Fruit fly (Drosophila melanogaster): Measurements from ENCODE around the gene Myb.

Myb gene

dm6 chrX:15886411-15887246 is 29.0 kb upstream of the Myb start (continued):
- TF ChIP-seq CG11695 (GFP tag; IDR thresholded peaks at IDR 0.05), result no peak
- TF ChIP-seq CG11696 (GFP tag; IDR thresholded peaks at IDR 0.05), result no peak
- TF ChIP-seq abd-A (tag; optimal IDR thresholded peaks at IDR 0.05), result no peak
- TF ChIP-seq sima (GFP tag; optimal IDR thresholded peaks at IDR 0.05), result no peak
- TF ChIP-seq HmgD (GFP tag; optimal IDR thresholded peaks at IDR 0.05), result no peak
- no peak for TF ChIP-seq toy (GFP tag; IDR thresholded peaks at IDR 0.05)
- peak; percentile 100 for TF ChIP-seq psq (GFP tag; optimal IDR thresholded peaks at IDR 0.05)
- TF ChIP-seq CG3726 (GFP tag; IDR thresholded peaks at IDR 0.05), result no peak
- TF ChIP-seq pum (GFP tag; optimal IDR thresholded peaks at IDR 0.05), result no peak
- TF ChIP-seq CG8924 (tag; optimal IDR thresholded peaks at IDR 0.05), result peak; percentile 13
- no peak for TF ChIP-seq oc (tag; optimal IDR thresholded peaks at IDR 0.05)
- no peak for TF ChIP-seq lmd (GFP tag; IDR thresholded peaks at IDR 0.05)
- peak; percentile 6 for TF ChIP-seq Ets97D (GFP tag; optimal IDR thresholded peaks at IDR 0.05)
- TF ChIP-seq vfl (GFP tag; optimal IDR thresholded peaks at IDR 0.05), result no peak
- TF ChIP-seq vnd (GFP tag; IDR thresholded peaks at IDR 0.05; ENCODE audit: partially characterized antibody), result no peak
- TF ChIP-seq Nf-YC (tag; optimal IDR thresholded peaks at IDR 0.05), result no peak
- no peak for TF ChIP-seq dimm (GFP tag; IDR thresholded peaks at IDR 0.05)
- no peak for TF ChIP-seq ewg (GFP tag; optimal IDR thresholded peaks at IDR 0.05)
- TF ChIP-seq ssp (GFP tag; IDR thresholded peaks at IDR 0.05), result no peak
- TF ChIP-seq gsb-n (tag; optimal IDR thresholded peaks at IDR 0.05), result no peak
- no peak for TF ChIP-seq Vsx1 (GFP tag; optimal IDR thresholded peaks at IDR 0.05)
- no peak for TF ChIP-seq Dek (tag; optimal IDR thresholded peaks at IDR 0.05)
- TF ChIP-seq cad (GFP tag; optimal IDR thresholded peaks at IDR 0.05), result no peak
- no peak for TF ChIP-seq kni (GFP tag; optimal IDR thresholded peaks at IDR 0.05)
- TF ChIP-seq gcm2 (GFP tag; optimal IDR thresholded peaks at IDR 0.05), result no peak
- TF ChIP-seq bcd (GFP tag; optimal IDR thresholded peaks at IDR 0.05), result no peak
- no peak for TF ChIP-seq Spps (tag; optimal IDR thresholded peaks at IDR 0.05)
- TF ChIP-seq kah (GFP tag; optimal IDR thresholded peaks at IDR 0.05), result no peak
- TF ChIP-seq CG12769 (tag; optimal IDR thresholded peaks at IDR 0.05), result no peak
- no peak for TF ChIP-seq CG7271 (tag; optimal IDR thresholded peaks at IDR 0.05)
- TF ChIP-seq zen2 (GFP tag; IDR thresholded peaks at IDR 0.05; ENCODE audit: partially characterized antibody), result no peak
- TF ChIP-seq unc-4 (GFP tag; IDR thresholded peaks at IDR 0.05; ENCODE audit: partially characterized antibody), result no peak
- TF ChIP-seq Rfx (GFP tag; IDR thresholded peaks at IDR 0.05), result no peak
- TF ChIP-seq CG8944 (GFP tag; optimal IDR thresholded peaks at IDR 0.05), result no peak
- TF ChIP-seq NK7.1 (GFP tag; optimal IDR thresholded peaks at IDR 0.05), result no peak
- TF ChIP-seq zen (tag; optimal IDR thresholded peaks at IDR 0.05), result no peak
- TF ChIP-seq CG13296 (GFP tag; optimal IDR thresholded peaks at IDR 0.05), result no peak
- no peak for TF ChIP-seq CG17912 (GFP tag; optimal IDR thresholded peaks at IDR 0.05)
- TF ChIP-seq D19A (tag; optimal IDR thresholded peaks at IDR 0.05), result no peak
- TF ChIP-seq sens-2 (GFP tag; IDR thresholded peaks at IDR 0.05), result no peak
- no peak for TF ChIP-seq Myb (GFP tag; optimal IDR thresholded peaks at IDR 0.05)
- TF ChIP-seq CG16813 (GFP tag; IDR thresholded peaks at IDR 0.05; ENCODE audit: partially characterized antibody), result no peak
- no peak for TF ChIP-seq bigmax (GFP tag; optimal IDR thresholded peaks at IDR 0.05)
- TF ChIP-seq grau (tag; optimal IDR thresholded peaks at IDR 0.05), result no peak
- TF ChIP-seq CG2712 (tag; optimal IDR thresholded peaks at IDR 0.05), result peak; percentile 30
- TF ChIP-seq z (GFP tag; IDR thresholded peaks at IDR 0.05), result no peak
- TF ChIP-seq mld (GFP tag; IDR thresholded peaks at IDR 0.05; ENCODE audit: partially characterized antibody), result no peak
- no peak for TF ChIP-seq kay (GFP tag; optimal IDR thresholded peaks at IDR 0.05)
- TF ChIP-seq CG3163 (GFP tag; optimal IDR thresholded peaks at IDR 0.05), result peak; percentile 98
- TF ChIP-seq Lpt (GFP tag; optimal IDR thresholded peaks at IDR 0.05), result no peak
